Worm (Caenorhabditis elegans): Measurements from ENCODE around the gene srx-28.

ce11 chrV:2800676-2801075 lies 43.6 kb upstream of the srx-28 start:
- TF ChIP-seq zag-1 (tag; optimal IDR thresholded peaks at IDR 0.05) (no peak), unc-55 (GFP tag; optimal IDR thresholded peaks at IDR 0.05) (no peak), aly-2 (tag; optimal IDR thresholded peaks at IDR 0.05) (no peak), skn-1 (tag; optimal IDR thresholded peaks at IDR 0.05) (no peak)
